Fruit fly (Drosophila melanogaster): ENCODE results near the gene stwl.

stwl gene

dm6 chr3L:14356507-14357291, 53.0 kb downstream of the stwl start:
- TF ChIP-seq CG8301 (tag; optimal IDR thresholded peaks at IDR 0.05) (peak; percentile 2), CG8159 (tag; optimal IDR thresholded peaks at IDR 0.05) (peak; percentile 1), CG9948 (tag; optimal IDR thresholded peaks at IDR 0.05) (peak; percentile 29), CG14655 (GFP tag; optimal IDR thresholded peaks at IDR 0.05) (peak; percentile 17), CG15710 (tag; optimal IDR thresholded peaks at IDR 0.05) (peak; percentile 15), Pif1A (GFP tag; optimal IDR thresholded peaks at IDR 0.05) (no peak), rn (GFP tag; IDR thresholded peaks at IDR 0.05) (no peak)

- TF ChIP-seq CG4496 (GFP tag; IDR thresholded peaks at IDR 0.05) (no peak), D1 (tag; optimal IDR thresholded peaks at IDR 0.05) (no peak), CG13204 (GFP tag; optimal IDR thresholded peaks at IDR 0.05) (no peak), Pif1A (GFP tag; optimal IDR thresholded peaks at IDR 0.05) (peak; percentile 4), CG17806 (tag; optimal IDR thresholded peaks at IDR 0.05) (no peak), rn (GFP tag; IDR thresholded peaks at IDR 0.05) (no peak), Snoo (tag; optimal IDR thresholded peaks at IDR 0.05) (no peak), CG14655 (GFP tag; optimal IDR thresholded peaks at IDR 0.05) (peak; percentile 47), CG34367 (tag; optimal IDR thresholded peaks at IDR 0.05) (no peak), fd96Ca (GFP tag; IDR thresholded peaks at IDR 0.05) (no peak), CG10348 (GFP tag; IDR thresholded peaks at IDR 0.05) (no peak), Ets98B (GFP tag; IDR thresholded peaks at IDR 0.05) (no peak), EcR (GFP tag; optimal IDR thresholded peaks at IDR 0.05) (no peak), CG15710 (tag; optimal IDR thresholded peaks at IDR 0.05) (no peak), CG8301 (tag; optimal IDR thresholded peaks at IDR 0.05) (peak; percentile 15), Pif1B (GFP tag; optimal IDR thresholded peaks at IDR 0.05) (no peak), CG8159 (tag; optimal IDR thresholded peaks at IDR 0.05) (no peak), CG9948 (tag; optimal IDR thresholded peaks at IDR 0.05) (no peak)
Observed at dm6 chr3L:14354285-14355092, 55.2 kb downstream of the stwl start.

- TF ChIP-seq EcR (GFP tag; optimal IDR thresholded peaks at IDR 0.05) (no peak), CG14655 (GFP tag; optimal IDR thresholded peaks at IDR 0.05) (peak; percentile 61), CG4496 (GFP tag; IDR thresholded peaks at IDR 0.05) (0 out of 3 replicates have a peak, but pooled peaks have one; percentile 19), D1 (tag; optimal IDR thresholded peaks at IDR 0.05) (peak; percentile 8), gl (tag; optimal IDR thresholded peaks at IDR 0.05) (no peak), rn (GFP tag; IDR thresholded peaks at IDR 0.05) (no peak), Ets98B (GFP tag; IDR thresholded peaks at IDR 0.05) (no peak), CG12605 (GFP tag; IDR thresholded peaks at IDR 0.05) (no peak), CG17806 (tag; optimal IDR thresholded peaks at IDR 0.05) (peak; percentile 52), CG8159 (tag; optimal IDR thresholded peaks at IDR 0.05) (peak; percentile 56), Pif1B (GFP tag; optimal IDR thresholded peaks at IDR 0.05) (peak; percentile 34), CG32121 (GFP tag; IDR thresholded peaks at IDR 0.05) (no peak), CG13204 (GFP tag; optimal IDR thresholded peaks at IDR 0.05) (no peak), Pif1A (GFP tag; optimal IDR thresholded peaks at IDR 0.05) (peak; percentile 31), CG15710 (tag; optimal IDR thresholded peaks at IDR 0.05) (peak; percentile 52), CG8301 (tag; optimal IDR thresholded peaks at IDR 0.05) (peak; percentile 54), CG34367 (tag; optimal IDR thresholded peaks at IDR 0.05) (peak; percentile 35), fd96Ca (GFP tag; IDR thresholded peaks at IDR 0.05) (no peak), CG10348 (GFP tag; IDR thresholded peaks at IDR 0.05) (no peak), Snoo (tag; optimal IDR thresholded peaks at IDR 0.05) (peak; percentile 32), CG9948 (tag; optimal IDR thresholded peaks at IDR 0.05) (peak; percentile 62)
Observed at dm6 chr3L:14353161-14353560, 56.6 kb downstream of the stwl start.

All from whole organism, pupa.